Fruit fly (Drosophila melanogaster) whole organism, embryonic: ENCODE results near the gene sob.

Source experiments
- CG4730 ChIP-seq: fragments of 200-800 bp; sonication (Bioruptor generic); IDR thresholded peaks from 2 replicates; pipeline ENCODE4 v1.3.6; 2022; ENCODE audit warnings: missing biosample characterization, missing genetic modification characterization
- insv ChIP-seq, 2 experiments: fragments of 200-800 bp; sonication (Bioruptor generic); optimal IDR thresholded peaks; 3 replicates each; lab custom pipeline; 2016 to 2018; ENCODE audit warnings: missing biosample characterization in 2 of 2, missing genetic modification characterization in 2 of 2
- pros ChIP-seq: fragments of 200-800 bp; sonication (Bioruptor generic); optimal IDR thresholded peaks from 3 replicates; lab custom pipeline; 2019; ENCODE audit warnings: missing biosample characterization, mild to moderate bottlenecking, missing genetic modification characterization, moderate library complexity

DNA sequence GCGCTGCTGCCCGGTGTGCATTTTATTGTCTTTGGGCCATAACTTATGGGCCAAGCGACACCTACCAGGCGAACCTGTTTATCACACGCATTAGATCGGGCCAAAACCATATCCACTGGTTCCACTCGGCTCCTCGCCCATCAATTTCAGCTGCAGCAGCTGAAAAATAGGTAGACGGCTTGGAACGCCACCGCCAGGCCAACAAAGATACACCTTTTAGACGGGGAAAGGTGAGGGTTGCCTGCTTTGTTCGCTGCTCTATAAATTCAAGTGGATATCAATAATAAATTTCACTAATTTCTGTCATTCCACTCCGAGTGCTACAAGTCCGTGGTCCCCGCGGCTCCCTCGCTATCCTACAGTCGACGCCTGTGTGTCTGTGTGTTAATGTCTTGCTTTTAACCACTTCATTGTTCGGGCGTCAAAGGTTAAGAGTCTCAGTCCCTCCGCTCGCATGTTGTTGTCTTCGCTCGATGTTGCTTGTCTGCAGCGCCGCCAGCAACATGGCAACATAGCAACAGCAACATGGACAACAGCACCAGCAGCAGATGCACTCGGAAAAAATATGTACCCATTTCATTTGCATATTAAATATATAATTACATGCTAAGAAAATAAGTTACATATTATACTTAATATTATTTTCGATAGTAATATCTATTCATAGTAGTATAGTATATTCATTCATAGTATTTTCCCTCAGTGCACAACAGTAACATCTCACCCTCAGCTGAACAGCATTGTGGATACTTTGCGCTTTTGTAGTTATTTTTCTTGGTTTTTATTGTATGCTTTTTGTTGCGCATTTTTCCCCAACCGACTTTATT lies 7.6 kb upstream of the sob start:
- TF ChIP-seq CG4730 (GFP tag; lab: Robert Waterston, UW), result peak; percentile 64
- TF ChIP-seq insv (GFP tag; optimal IDR thresholded peaks at IDR 0.05; lab: Kevin White, UChicago), result no peak
- TF ChIP-seq pros (GFP tag; lab: Kevin White, UChicago), result peak; percentile 69
